Worm (Caenorhabditis elegans): ENCODE measurements around the gene zhit-3.

The zhit-3 gene

DNA sequence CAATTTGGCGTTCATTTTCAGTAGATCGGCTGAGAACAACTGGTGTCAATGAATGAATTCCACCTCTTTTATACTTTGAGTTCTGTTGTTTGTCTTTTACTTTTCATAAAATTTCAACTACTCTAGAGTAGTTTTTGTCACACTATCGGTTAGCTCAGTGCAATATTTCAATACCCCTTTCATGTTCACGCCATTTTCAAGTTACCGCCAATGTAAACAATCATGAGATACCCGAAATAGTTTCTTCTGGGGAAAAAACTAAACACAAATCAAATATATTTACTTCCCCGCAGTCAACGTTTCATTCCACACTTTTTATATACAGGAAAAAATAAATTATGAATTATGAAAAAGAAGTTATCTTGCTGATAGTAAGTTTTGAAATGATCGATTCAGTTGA, 16.4 kb upstream of the zhit-3 start, which contains the start of gene fipr-4:
fipr-4 (minus strand) TSS at position 101 of the 400 bp plus-strand sequence.
- TF ChIP-seq ekl-4 (GFP tag; IDR thresholded peaks at IDR 0.05) (no peak), pha-4 (tag; optimal IDR thresholded peaks at IDR 0.05) (no peak), dpl-1 (GFP tag; optimal IDR thresholded peaks at IDR 0.05) (no peak), C17E4.6 (GFP tag; IDR thresholded peaks at IDR 0.05) (no peak), attf-6 (GFP tag; IDR thresholded peaks at IDR 0.05) (no peak), unc-130 (GFP tag; optimal IDR thresholded peaks at IDR 0.05) (no peak), lin-54 (GFP tag; optimal IDR thresholded peaks at IDR 0.05) (no peak), chd-7 (tag; optimal IDR thresholded peaks at IDR 0.05) (no peak), efl-1 (GFP tag; optimal IDR thresholded peaks at IDR 0.05) (no peak), tbx-9 (tag; optimal IDR thresholded peaks at IDR 0.05; ENCODE audit: borderline replicate concordance) (no peak), lir-1 (GFP tag; conservative IDR thresholded peaks at IDR 0.05) (no peak), nfya-1 (tag; optimal IDR thresholded peaks at IDR 0.05; ENCODE audit: borderline replicate concordance, insufficient read depth) (no peak), nfya-2 (GFP tag; IDR thresholded peaks at IDR 0.05) (no peak)

DNA sequence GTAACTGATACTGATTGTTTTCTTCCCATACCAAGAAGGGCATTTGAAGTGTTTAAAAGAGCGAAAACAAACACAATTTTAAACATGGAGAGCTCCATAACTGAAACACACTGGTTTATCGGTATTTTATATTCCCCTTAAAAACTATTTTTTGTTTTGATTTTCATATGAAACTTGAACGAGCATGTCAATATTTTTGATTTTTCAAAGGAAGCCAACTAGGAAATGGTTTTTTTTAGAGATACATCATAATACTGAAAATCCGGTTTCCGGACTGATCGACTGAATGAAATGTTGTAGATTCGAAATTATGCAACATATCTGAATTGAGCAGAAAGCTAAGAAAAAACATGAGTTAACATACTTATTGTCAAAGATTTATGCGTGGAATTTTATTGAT, 15.4 kb upstream of the zhit-3 start, which contains the start of gene ttr-19:
ttr-19 (minus strand) TSS at position 101 of the 400 bp plus-strand sequence.
- TF ChIP-seq attf-5 (GFP tag; optimal IDR thresholded peaks at IDR 0.05) (no peak), tbp1 (GFP tag; optimal IDR thresholded peaks at IDR 0.05) (no peak), egl-44 (GFP tag; IDR thresholded peaks at IDR 0.05) (no peak), mel-28 (tag; optimal IDR thresholded peaks at IDR 0.05; ENCODE audit: borderline replicate concordance) (no peak)

ce11 chrV:10225610-10226009, 13.7 kb upstream of the zhit-3 start, which contains the start of gene daf-36:
TSS of gene daf-36 (minus strand) at chrV:10225710.
- peak; percentile 45 for TF ChIP-seq nhr-80 (tag; optimal IDR thresholded peaks at IDR 0.05)
- no peak for TF ChIP-seq mcd-1 (GFP tag; IDR thresholded peaks at IDR 0.05)

DNA sequence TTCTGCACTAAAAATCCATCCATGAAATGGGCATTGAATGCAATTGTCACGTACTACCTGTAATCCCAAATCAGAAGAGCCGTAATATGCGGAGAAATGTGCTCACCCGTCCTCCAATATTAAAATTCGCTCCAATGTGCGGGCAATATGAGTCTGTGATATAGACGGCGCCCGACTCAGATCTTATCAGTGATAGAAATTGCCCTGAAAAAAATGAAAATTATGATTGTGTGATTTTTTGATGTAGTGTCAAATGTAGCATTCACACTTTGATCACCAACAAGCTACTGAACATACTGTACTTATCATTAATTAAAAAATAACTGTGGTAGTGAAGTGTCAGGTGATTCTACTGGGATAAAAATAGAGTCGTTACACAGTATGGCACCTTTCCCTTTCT, 12.7 kb upstream of the zhit-3 start:
- TF ChIP-seq nhr-80 (tag; optimal IDR thresholded peaks at IDR 0.05) (peak; percentile 62), let-526 (GFP tag; IDR thresholded peaks at IDR 0.05) (no peak)

ce11 chrV:10222007-10222406, 10.1 kb upstream of the zhit-3 start, which contains the start of gene C12D8.20:
TSS of gene C12D8.20 (plus strand) at chrV:10222307.
- TF ChIP-seq T26A5.8 (tag; optimal IDR thresholded peaks at IDR 0.05) = no peak
- TF ChIP-seq ccch-3 (GFP tag; optimal IDR thresholded peaks at IDR 0.05) = no peak
- TF ChIP-seq ztf-22 (GFP tag; optimal IDR thresholded peaks at IDR 0.05) = no peak
- TF ChIP-seq hsf-1 (GFP tag; IDR thresholded peaks at IDR 0.05) = no peak

- TF ChIP-seq F23B12.7 (tag; optimal IDR thresholded peaks at IDR 0.05; ENCODE audit: insufficient read depth) (no peak), B0336.3 (GFP tag; IDR thresholded peaks at IDR 0.05) (no peak), sea-2 (GFP tag; IDR thresholded peaks at IDR 0.05) (no peak), ceh-40 (GFP tag; IDR thresholded peaks at IDR 0.05) (no peak), atf-7 (tag; optimal IDR thresholded peaks at IDR 0.05) (no peak), ccch-3 (GFP tag; optimal IDR thresholded peaks at IDR 0.05) (no peak), Y56A3A.18 (GFP tag; IDR thresholded peaks at IDR 0.05) (no peak), K11D2.4 (GFP tag; IDR thresholded peaks at IDR 0.05) (no peak), lsl-1 (GFP tag; optimal IDR thresholded peaks at IDR 0.05) (no peak), lin-26 (GFP tag; IDR thresholded peaks at IDR 0.05) (no peak), efl-1 (GFP tag; optimal IDR thresholded peaks at IDR 0.05) (no peak), egl-18 (GFP tag; IDR thresholded peaks at IDR 0.05) (no peak), hmg-1.2 (GFP tag; IDR thresholded peaks at IDR 0.05) (no peak), nhr-179 (tag; optimal IDR thresholded peaks at IDR 0.05) (no peak), lin-40 (tag; optimal IDR thresholded peaks at IDR 0.05) (no peak)
Observed at ce11 chrV:10221317-10221716, 9.4 kb upstream of the zhit-3 start, which contains the start of the genes fipr-5 and fipr-9. TSS of gene fipr-5 (minus strand) at chrV:10221417. TSS of gene fipr-9 (plus strand) at chrV:10221662.
